In the genomic region with DNA sequence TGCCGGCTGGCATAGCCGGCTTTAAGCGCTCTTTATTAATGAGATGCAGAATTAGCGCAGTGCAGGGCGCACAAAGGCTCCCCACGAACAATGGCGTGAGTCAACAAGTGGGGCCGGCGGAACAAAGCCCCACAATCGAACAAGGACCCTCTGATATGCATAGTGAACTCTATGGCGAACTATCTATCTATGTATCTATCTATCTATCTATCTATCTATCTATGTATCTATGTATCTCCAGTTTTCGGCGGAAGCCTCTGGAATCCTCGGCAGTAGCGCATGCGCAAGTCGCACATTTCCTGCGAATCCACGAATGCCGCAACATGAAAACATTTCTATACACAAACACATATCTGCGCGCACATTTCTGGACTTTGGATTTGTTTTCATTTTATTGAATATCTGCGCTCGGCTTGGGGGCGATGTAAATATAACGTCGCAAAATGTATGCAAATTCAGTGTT, we compare ENCODE assay signal across 2 fruit fly cellular contexts.
A peak's percentile ranks its signal among the peaks of the same experiment; 100 is the strongest.
TF ChIP-seq lines count a peak whose summit lies in the region.

No protein-coding gene starts in this region.

TF ChIP-seq in whole organism, embryonic, 481 proteins besides CTCF, POLR2A, EP300 and RAD21 (continued from another document and continues in another):
- no peak for TF ChIP-seq unpg (GFP tag; optimal IDR thresholded peaks at IDR 0.05; lab: Kevin White, UChicago)
- no peak for TF ChIP-seq CG18476 (GFP tag; optimal IDR thresholded peaks at IDR 0.05; lab: Kevin White, UChicago)
- no peak for TF ChIP-seq dan (GFP tag; IDR thresholded peaks at IDR 0.05; lab: Robert Waterston, UW)
- TF ChIP-seq CG33557 (GFP tag; optimal IDR thresholded peaks at IDR 0.05; lab: Kevin White, UChicago): no peak
- TF ChIP-seq mirr (GFP tag; optimal IDR thresholded peaks at IDR 0.05; lab: Kevin White, UChicago): no peak
- TF ChIP-seq CG15073 (GFP tag; optimal IDR thresholded peaks at IDR 0.05; lab: Kevin White, UChicago): no peak
- TF ChIP-seq Dll (GFP tag; IDR thresholded peaks at IDR 0.05; lab: Robert Waterston, UW; ENCODE audit: partially characterized antibody): no peak
- no peak for TF ChIP-seq fd64A (GFP tag; optimal IDR thresholded peaks at IDR 0.05; lab: Kevin White, UChicago)
- no peak for TF ChIP-seq CG17912 (GFP tag; optimal IDR thresholded peaks at IDR 0.05; lab: Kevin White, UChicago)
- no peak for TF ChIP-seq NC2β (GFP tag; optimal IDR thresholded peaks at IDR 0.05; lab: Kevin White, UChicago)
- no peak for TF ChIP-seq hkb (optimal IDR thresholded peaks at IDR 0.05; lab: Kevin White, UChicago)
- no peak for TF ChIP-seq hkb (GFP tag; IDR thresholded peaks at IDR 0.05; lab: Robert Waterston, UW)
- no peak for TF ChIP-seq kah (GFP tag; optimal IDR thresholded peaks at IDR 0.05; lab: Kevin White, UChicago)
- no peak for TF ChIP-seq CG12104 (GFP tag; optimal IDR thresholded peaks at IDR 0.05; lab: Kevin White, UChicago)
- no peak for TF ChIP-seq chn (GFP tag; optimal IDR thresholded peaks at IDR 0.05; lab: Kevin White, UChicago)
- TF ChIP-seq CG11695 (GFP tag; IDR thresholded peaks at IDR 0.05; lab: Robert Waterston, UW): no peak
- no peak for TF ChIP-seq CG17612 (GFP tag; IDR thresholded peaks at IDR 0.05; lab: Robert Waterston, UW)
- TF ChIP-seq Doc2 (GFP tag; IDR thresholded peaks at IDR 0.05; lab: Robert Waterston, UW): no peak
- TF ChIP-seq lbe (GFP tag; optimal IDR thresholded peaks at IDR 0.05; lab: Kevin White, UChicago): peak; percentile 82
- no peak for TF ChIP-seq Poxn (GFP tag; IDR thresholded peaks at IDR 0.05; lab: Robert Waterston, UW)
- no peak for TF ChIP-seq gfzf (GFP tag; optimal IDR thresholded peaks at IDR 0.05; lab: Kevin White, UChicago)
- peak; percentile 49 for TF ChIP-seq grau (tag; optimal IDR thresholded peaks at IDR 0.05; lab: Kevin White, UChicago)
- no peak for TF ChIP-seq vnd (GFP tag; IDR thresholded peaks at IDR 0.05; lab: Robert Waterston, UW; ENCODE audit: partially characterized antibody)
- peak; percentile 7 for TF ChIP-seq gem (tag; optimal IDR thresholded peaks at IDR 0.05; lab: Kevin White, UChicago)
- TF ChIP-seq CG1233 (GFP tag; optimal IDR thresholded peaks at IDR 0.05; lab: Kevin White, UChicago): peak; percentile 10
- TF ChIP-seq gt (GFP tag; IDR thresholded peaks at IDR 0.05; lab: Robert Waterston, UW): no peak
- TF ChIP-seq Lhr (GFP tag; optimal IDR thresholded peaks at IDR 0.05; lab: Kevin White, UChicago): no peak
- TF ChIP-seq Meics (GFP tag; optimal IDR thresholded peaks at IDR 0.05; lab: Kevin White, UChicago): peak; percentile 66
- TF ChIP-seq en (GFP tag; optimal IDR thresholded peaks at IDR 0.05; lab: Kevin White, UChicago): no peak
- no peak for TF ChIP-seq Mrtf (GFP tag; IDR thresholded peaks at IDR 0.05; lab: Robert Waterston, UW)
- peak; percentile 51 for TF ChIP-seq CG6765 (GFP tag; optimal IDR thresholded peaks at IDR 0.05; lab: Kevin White, UChicago)
- TF ChIP-seq Side (GFP tag; optimal IDR thresholded peaks at IDR 0.05; lab: Kevin White, UChicago): no peak
- TF ChIP-seq tna (GFP tag; IDR thresholded peaks at IDR 0.05; lab: Robert Waterston, UW; ENCODE audit: partially characterized antibody): no peak
- TF ChIP-seq CG4424 (GFP tag; optimal IDR thresholded peaks at IDR 0.05; lab: Kevin White, UChicago): no peak
- no peak for TF ChIP-seq CG10654 (GFP tag; optimal IDR thresholded peaks at IDR 0.05; lab: Kevin White, UChicago)
- TF ChIP-seq CG2875 (GFP tag; optimal IDR thresholded peaks at IDR 0.05; lab: Kevin White, UChicago): no peak
- no peak for TF ChIP-seq Six4 (GFP tag; optimal IDR thresholded peaks at IDR 0.05; lab: Kevin White, UChicago)
- peak; percentile 26 for TF ChIP-seq CG6654 (GFP tag; optimal IDR thresholded peaks at IDR 0.05; lab: Kevin White, UChicago)
- no peak for TF ChIP-seq dm (GFP tag; optimal IDR thresholded peaks at IDR 0.05; lab: Kevin White, UChicago)
- no peak for TF ChIP-seq Hr78 (GFP tag; optimal IDR thresholded peaks at IDR 0.05; lab: Kevin White, UChicago)
- TF ChIP-seq HLH3B (GFP tag; IDR thresholded peaks at IDR 0.05; lab: Robert Waterston, UW): no peak
- no peak for TF ChIP-seq Gug (GFP tag; IDR thresholded peaks at IDR 0.05; lab: Robert Waterston, UW)
- no peak for TF ChIP-seq CG1024 (GFP tag; IDR thresholded peaks at IDR 0.05; lab: Robert Waterston, UW)
- TF ChIP-seq CG7372 (GFP tag; IDR thresholded peaks at IDR 0.05; lab: Robert Waterston, UW): no peak
- no peak for TF ChIP-seq slp2 (GFP tag; optimal IDR thresholded peaks at IDR 0.05; lab: Kevin White, UChicago)
- TF ChIP-seq CG16815 (GFP tag; optimal IDR thresholded peaks at IDR 0.05; lab: Kevin White, UChicago): peak; percentile 53
- TF ChIP-seq CG15269 (tag; optimal IDR thresholded peaks at IDR 0.05; lab: Kevin White, UChicago): no peak
- no peak for TF ChIP-seq CG11398 (GFP tag; optimal IDR thresholded peaks at IDR 0.05; lab: Kevin White, UChicago)
- TF ChIP-seq scrt (GFP tag; optimal IDR thresholded peaks at IDR 0.05; lab: Kevin White, UChicago): peak; percentile 58
- no peak for TF ChIP-seq TFAM (GFP tag; optimal IDR thresholded peaks at IDR 0.05; lab: Kevin White, UChicago)
- TF ChIP-seq jing (GFP tag; optimal IDR thresholded peaks at IDR 0.05; lab: Kevin White, UChicago): no peak
- TF ChIP-seq HmgZ (tag; optimal IDR thresholded peaks at IDR 0.05; lab: Kevin White, UChicago): no peak
- TF ChIP-seq CG11560 (tag; IDR thresholded peaks at IDR 0.05; lab: Robert Waterston, UW): peak; percentile 53; the same call in 1 of the 3 replicates
- 0 out of 3 replicates have a peak, but pooled peaks have one; percentile 30 for TF ChIP-seq CG34422 (GFP tag; IDR thresholded peaks at IDR 0.05; lab: Robert Waterston, UW)
- peak; percentile 42 for TF ChIP-seq Dip3 (GFP tag; optimal IDR thresholded peaks at IDR 0.05; lab: Kevin White, UChicago)
- no peak for TF ChIP-seq tup (GFP tag; optimal IDR thresholded peaks at IDR 0.05; lab: Kevin White, UChicago)
- peak; percentile 79 for TF ChIP-seq CG2120 (GFP tag; optimal IDR thresholded peaks at IDR 0.05; lab: Kevin White, UChicago)
- TF ChIP-seq CG6813 (GFP tag; optimal IDR thresholded peaks at IDR 0.05; lab: Kevin White, UChicago): no peak
- TF ChIP-seq CG12769 (tag; optimal IDR thresholded peaks at IDR 0.05; lab: Kevin White, UChicago): peak; percentile 53
- no peak for TF ChIP-seq Hr39 (optimal IDR thresholded peaks at IDR 0.05; lab: Kevin White, UChicago)
- TF ChIP-seq CkIIα-i1 (GFP tag; IDR thresholded peaks at IDR 0.05; lab: Robert Waterston, UW): no peak
- TF ChIP-seq Ada2b (GFP tag; IDR thresholded peaks at IDR 0.05; lab: Robert Waterston, UW): no peak
- no peak for TF ChIP-seq CG4328 (GFP tag; optimal IDR thresholded peaks at IDR 0.05; lab: Kevin White, UChicago)
- no peak for TF ChIP-seq repo (GFP tag; optimal IDR thresholded peaks at IDR 0.05; lab: Kevin White, UChicago)
- peak; percentile 50 for TF ChIP-seq CG13624 (GFP tag; optimal IDR thresholded peaks at IDR 0.05; lab: Kevin White, UChicago)
- TF ChIP-seq CG2678 (tag; optimal IDR thresholded peaks at IDR 0.05; lab: Kevin White, UChicago): peak; percentile 45

TF ChIP-seq in whole organism, prepupa, 60 proteins besides CTCF, POLR2A, EP300 and RAD21 (continued from another document):
- TF ChIP-seq Hr38 (GFP tag; optimal IDR thresholded peaks at IDR 0.05; lab: Kevin White, UChicago): no peak
- TF ChIP-seq lz (GFP tag; optimal IDR thresholded peaks at IDR 0.05; lab: Kevin White, UChicago): peak; percentile 91
- peak; percentile 82 for TF ChIP-seq fd59A (GFP tag; optimal IDR thresholded peaks at IDR 0.05; lab: Kevin White, UChicago)
- peak; percentile 85 for TF ChIP-seq fd85E (GFP tag; optimal IDR thresholded peaks at IDR 0.05; lab: Kevin White, UChicago)
- TF ChIP-seq CG11902 (GFP tag; optimal IDR thresholded peaks at IDR 0.05; lab: Kevin White, UChicago): peak; percentile 83
- TF ChIP-seq OdsH (GFP tag; optimal IDR thresholded peaks at IDR 0.05; lab: Kevin White, UChicago): peak; percentile 90
- peak; percentile 92 for TF ChIP-seq CG6163 (GFP tag; IDR thresholded peaks at IDR 0.05; lab: Robert Waterston, UW)
- peak; percentile 3 for TF ChIP-seq fkh (GFP tag; optimal IDR thresholded peaks at IDR 0.05; lab: Kevin White, UChicago)
- peak; percentile 90 for TF ChIP-seq achi (GFP tag; optimal IDR thresholded peaks at IDR 0.05; lab: Kevin White, UChicago)
- TF ChIP-seq salr (GFP tag; optimal IDR thresholded peaks at IDR 0.05; lab: Kevin White, UChicago): peak; percentile 80 to 90
